Fruit fly (Drosophila melanogaster): ENCODE results near the gene CG17600.

dm6 chrX:22491028-22491769 is 23.8 kb upstream of the CG17600 start:
- TF ChIP-seq CG8478 (optimal IDR thresholded peaks at IDR 0.05) (no peak), CTCF (optimal IDR thresholded peaks at IDR 0.05) (no peak)

Measured in S2 (cell line).